Worm (Caenorhabditis elegans) whole organism, early embryonic: Measurements from ENCODE around the gene F55C9.11.

Experiments
- B0310.2 ChIP-seq: sonication (generic microtip); optimal IDR thresholded peaks from 2 replicates; lab custom pipeline; 2016; ENCODE audit warnings: mild to moderate bottlenecking, missing genetic modification characterization, missing compliant biosample characterization
- aly-1 ChIP-seq: sonication (generic microtip); optimal IDR thresholded peaks from 2 replicates; lab custom pipeline; 2016; ENCODE audit warnings: missing genetic modification characterization, missing compliant biosample characterization
- ama-1 ChIP-seq: fragments of 150-350 bp; optimal IDR thresholded peaks from 2 replicates; lab custom pipeline; 2014
- hmg-4 ChIP-seq: fragments of 200-800 bp; sonication (Bioruptor generic); optimal IDR thresholded peaks from 2 replicates; lab custom pipeline; 2018; ENCODE audit warnings: mild to moderate bottlenecking, missing genetic modification characterization, missing compliant biosample characterization
- hnd-1 ChIP-seq: sonication (generic microtip); optimal IDR thresholded peaks from 2 replicates; lab custom pipeline; 2016; ENCODE audit warnings: missing genetic modification characterization, missing compliant biosample characterization
- scrt-1 ChIP-seq: fragments of 200-800 bp; sonication (Bioruptor generic); IDR thresholded peaks from 2 replicates; pipeline ENCODE4 v1.3.6; 2022; ENCODE audit warnings: missing genetic modification characterization, missing compliant biosample characterization
- tbx-11 ChIP-seq: fragments of 200-800 bp; sonication (Bioruptor generic); IDR thresholded peaks from 2 replicates; pipeline ENCODE4 v1.3.6; 2022; ENCODE audit warnings: missing genetic modification characterization, missing compliant biosample characterization
- tbx-37 ChIP-seq: fragments of 200-800 bp; sonication (Bioruptor generic); conservative IDR thresholded peaks from 2 replicates; pipeline ENCODE4 v1.3.6; 2022; ENCODE audit warnings: missing genetic modification reagents, missing genetic modification characterization, missing compliant biosample characterization
- tra-4 ChIP-seq: sonication (generic microtip); optimal IDR thresholded peaks from 2 replicates; lab custom pipeline; 2017; ENCODE audit warnings: missing genetic modification characterization, missing compliant biosample characterization

ce11 chrV:19356717-19357116 is 47.2 kb upstream of the F55C9.11 start:
- TF ChIP-seq scrt-1 (GFP tag; lab: Robert Waterston, UW) (no peak), ama-1 (no peak), hnd-1 (tag; lab: Kevin White, UChicago) (no peak), hmg-4 (no peak), aly-1 (tag; lab: Kevin White, UChicago) (no peak), B0310.2 (tag; lab: Kevin White, UChicago) (no peak), tbx-37 (GFP tag; lab: Robert Waterston, UW) (no peak), tbx-11 (no peak), tra-4 (no peak)
